Worm (Caenorhabditis elegans) whole organism, L1 larva: ENCODE data around the gene C05B5.2.

Experiments used
- C16A3.4 ChIP-seq: fragments of 150-350 bp; optimal IDR thresholded peaks from 2 replicates; lab custom pipeline; 2014; ENCODE audit warnings: missing biosample characterization, missing genetic modification characterization
- C34B4.2 ChIP-seq: sonication (generic microtip); optimal IDR thresholded peaks from 2 replicates; lab custom pipeline; 2017; ENCODE audit warnings: mild to moderate bottlenecking, missing genetic modification characterization, missing compliant biosample characterization
- Y116A8C.19 ChIP-seq: sonication (generic microtip); optimal IDR thresholded peaks from 2 replicates; lab custom pipeline; 2016; ENCODE audit warnings: missing compliant biosample characterization, missing genetic modification characterization, borderline replicate concordance
- aly-2 ChIP-seq: fragments of 150-350 bp; optimal IDR thresholded peaks from 2 replicates; lab custom pipeline; 2014; ENCODE audit warnings: missing biosample characterization, missing genetic modification characterization
- ama-1 ChIP-seq: fragments of 150-350 bp; optimal IDR thresholded peaks from 2 replicates; lab custom pipeline; 2014
- ceh-63 ChIP-seq: fragments of 200-800 bp; sonication (Bioruptor generic); optimal IDR thresholded peaks from 2 replicates; lab custom pipeline; 2018; ENCODE audit warnings: mild to moderate bottlenecking, missing genetic modification characterization, missing compliant biosample characterization
- ceh-8 ChIP-seq: fragments of 200-800 bp; sonication (Bioruptor generic); optimal IDR thresholded peaks from 2 replicates; lab custom pipeline; 2018; ENCODE audit warnings: mild to moderate bottlenecking, missing genetic modification characterization, moderate library complexity, missing compliant biosample characterization
- ceh-88 ChIP-seq: fragments of 200-800 bp; sonication (Bioruptor generic); IDR thresholded peaks from 2 replicates; pipeline ENCODE4 v1.3.6; 2022; ENCODE audit warnings: missing genetic modification characterization, missing compliant biosample characterization
- ces-1 ChIP-seq: fragments of 150-350 bp; optimal IDR thresholded peaks from 2 replicates; lab custom pipeline; 2014; ENCODE audit warnings: missing biosample characterization, missing genetic modification reagents, missing genetic modification characterization
- efl-1 ChIP-seq, 4 experiments: fragments of 150-350 bp; optimal IDR thresholded peaks in 3 of 4; peaks in 1 of 4; 1 replicate in 1 of 4; 2 replicates in 3 of 4; lab custom pipeline; 2014; ENCODE audit warnings: missing biosample characterization in 2 of 4, missing genetic modification characterization in 2 of 4, missing genetic modification reagents in 2 of 4
- efl-3 ChIP-seq: fragments of 200-800 bp; sonication (Bioruptor generic); optimal IDR thresholded peaks from 2 replicates; lab custom pipeline; 2018; ENCODE audit warnings: mild to moderate bottlenecking, missing genetic modification characterization, missing compliant biosample characterization
- elt-3 ChIP-seq, 6 experiments: fragments of 150-350 bp in 1 of 6; sonication (generic microtip); optimal IDR thresholded peaks; 2 replicates each; lab custom pipeline; 2017 to 2018; ENCODE audit warnings: missing biosample characterization in 6 of 6, missing genetic modification characterization in 6 of 6, inconsistent platforms in 1 of 6
- fkh-10 ChIP-seq: sonication (generic microtip); optimal IDR thresholded peaks from 2 replicates; lab custom pipeline; 2017; ENCODE audit warnings: missing biosample characterization, missing genetic modification reagents, missing genetic modification characterization
- fkh-4 ChIP-seq: sonication (generic microtip); optimal IDR thresholded peaks from 2 replicates; lab custom pipeline; 2016; ENCODE audit warnings: missing compliant biosample characterization, missing genetic modification characterization, borderline replicate concordance
- fkh-8 ChIP-seq: sonication (generic microtip); optimal IDR thresholded peaks from 2 replicates; lab custom pipeline; 2016; ENCODE audit warnings: mild to moderate bottlenecking, missing genetic modification characterization, missing compliant biosample characterization
- fos-1 ChIP-seq: fragments of 150-350 bp; optimal IDR thresholded peaks from 2 replicates; lab custom pipeline; 2014; ENCODE audit warnings: missing biosample characterization, missing genetic modification characterization
- isw-1 ChIP-seq: fragments of 200-800 bp; sonication (Bioruptor generic); IDR thresholded peaks from 2 replicates; pipeline ENCODE4 v1.3.6; 2022; ENCODE audit warnings: missing genetic modification characterization, missing compliant biosample characterization
- lin-13 ChIP-seq: fragments of 150-350 bp; optimal IDR thresholded peaks from 2 replicates; lab custom pipeline; 2014; ENCODE audit warnings: missing biosample characterization, missing genetic modification reagents, missing genetic modification characterization
- lin-35 ChIP-seq, 2 experiments: fragments of 150-350 bp; optimal IDR thresholded peaks; 2 replicates each; lab custom pipeline; 2014; ENCODE audit warnings: missing biosample characterization in 2 of 2, missing genetic modification characterization in 2 of 2, missing genetic modification reagents in 2 of 2
- lin-39 ChIP-seq: fragments of 150-350 bp; optimal IDR thresholded peaks from 2 replicates; lab custom pipeline; 2014; ENCODE audit warnings: missing biosample characterization, missing genetic modification reagents, missing genetic modification characterization
- lir-3 ChIP-seq: sonication (generic microtip); optimal IDR thresholded peaks from 2 replicates; lab custom pipeline; 2016; ENCODE audit warnings: mild to moderate bottlenecking, missing genetic modification characterization, moderate library complexity, missing compliant biosample characterization; ENCODE audit not compliant: poor library complexity
- lsy-2 ChIP-seq, 2 experiments: fragments of 150-350 bp; optimal IDR thresholded peaks; 2 replicates each; lab custom pipeline; 2014; ENCODE audit warnings: missing biosample characterization in 2 of 2, missing genetic modification characterization in 2 of 2
- mab-9 ChIP-seq: fragments of 200-800 bp; sonication (Bioruptor generic); IDR thresholded peaks from 2 replicates; pipeline ENCODE4 v1.3.6; 2022; ENCODE audit warnings: missing genetic modification reagents, missing genetic modification characterization, missing compliant biosample characterization
- mdl-1 ChIP-seq, 2 experiments: fragments of 150-350 bp; optimal IDR thresholded peaks; 2 replicates each; lab custom pipeline; 2014 to 2017; ENCODE audit warnings: missing biosample characterization in 2 of 2, missing genetic modification characterization in 2 of 2, inconsistent platforms in 1 of 2
- mef-2 ChIP-seq: fragments of 150-350 bp; optimal IDR thresholded peaks from 2 replicates; lab custom pipeline; 2014; ENCODE audit warnings: missing biosample characterization, missing genetic modification characterization
- nhr-47 ChIP-seq: sonication (generic microtip); optimal IDR thresholded peaks from 2 replicates; lab custom pipeline; 2016; ENCODE audit warnings: mild to moderate bottlenecking, missing genetic modification characterization, moderate library complexity, missing compliant biosample characterization
- nhr-76 ChIP-seq: sonication (generic microtip); optimal IDR thresholded peaks from 2 replicates; lab custom pipeline; 2017; ENCODE audit warnings: missing biosample characterization, missing genetic modification characterization
- nhr-90 ChIP-seq: sonication (generic microtip); optimal IDR thresholded peaks from 2 replicates; lab custom pipeline; 2016; ENCODE audit warnings: mild to moderate bottlenecking, missing genetic modification characterization, missing compliant biosample characterization; ENCODE audit not compliant: poor library complexity
- skn-1 ChIP-seq: fragments of 150-350 bp; optimal IDR thresholded peaks from 2 replicates; lab custom pipeline; 2014; ENCODE audit warnings: missing biosample characterization, missing genetic modification characterization
- sptf-1 ChIP-seq: fragments of 150-350 bp; optimal IDR thresholded peaks from 2 replicates; lab custom pipeline; 2014; ENCODE audit warnings: missing biosample characterization, missing genetic modification characterization
- swsn-7 ChIP-seq: sonication (generic microtip); optimal IDR thresholded peaks from 2 replicates; lab custom pipeline; 2016; ENCODE audit warnings: missing genetic modification characterization, missing compliant biosample characterization
- tbx-2 ChIP-seq: sonication (generic microtip); optimal IDR thresholded peaks from 2 replicates; lab custom pipeline; 2016; ENCODE audit warnings: missing genetic modification characterization, missing compliant biosample characterization
- tlp-1 ChIP-seq: fragments of 150-350 bp; optimal IDR thresholded peaks from 2 replicates; lab custom pipeline; 2014; ENCODE audit warnings: missing biosample characterization, missing genetic modification characterization
- zag-1 ChIP-seq: fragments of 150-350 bp; optimal IDR thresholded peaks from 2 replicates; lab custom pipeline; 2014; ENCODE audit warnings: missing biosample characterization, missing genetic modification characterization
- zip-4 ChIP-seq: fragments of 200-800 bp; sonication (Bioruptor generic); optimal IDR thresholded peaks from 2 replicates; lab custom pipeline; 2018; ENCODE audit warnings: mild to moderate bottlenecking, missing genetic modification characterization, moderate library complexity, missing compliant biosample characterization
- ztf-11 ChIP-seq, 2 experiments: sonication (generic microtip); optimal IDR thresholded peaks; 2 replicates each; lab custom pipeline; 2016 to 2017; ENCODE audit warnings: missing genetic modification characterization in 2 of 2, missing biosample characterization in 1 of 2, missing compliant biosample characterization in 1 of 2

Gene C05B5.2

ce11 chrIII:10033881-10034280, 33.6 kb upstream of the C05B5.2 start, which contains the start of gene M04D8.8:
Gene M04D8.8, plus strand, starts transcription at chrIII:10034181.
- TF ChIP-seq nhr-47 (tag; lab: Kevin White, UChicago) (no peak), ztf-11 (tag; optimal IDR thresholded peaks at IDR 0.05; lab: Kevin White, UChicago) (no peak), nhr-90 (tag; lab: Kevin White, UChicago) (no peak), lsy-2 (tag; optimal IDR thresholded peaks at IDR 0.05; lab: Kevin White, UChicago) (no peak), mdl-1 (tag; optimal IDR thresholded peaks at IDR 0.05; lab: Kevin White, UChicago) (no peak), fkh-4 (tag; lab: Kevin White, UChicago) (no peak), isw-1 (GFP tag; lab: Robert Waterston, UW) (no peak), ces-1 (GFP tag; lab: Kevin White, UChicago) (no peak), nhr-76 (no peak), zag-1 (tag; lab: Kevin White, UChicago) (no peak), ceh-63 (GFP tag; lab: Kevin White, UChicago) (no peak), C34B4.2 (no peak), elt-3 (tag; optimal IDR thresholded peaks at IDR 0.05; lab: Kevin White, UChicago) (no peak)

ce11 chrIII:10033213-10033612, 32.9 kb upstream of the C05B5.2 start, which contains the start of gene M04D8.5:
Gene M04D8.5, minus strand, starts transcription at chrIII:10033313.
- TF ChIP-seq zip-4 (GFP tag; lab: Kevin White, UChicago), result no peak
- no peak for TF ChIP-seq efl-1 (optimal IDR thresholded peaks at IDR 0.05; lab: Kevin White, UChicago)
- no peak for TF ChIP-seq efl-1 (GFP tag; optimal IDR thresholded peaks at IDR 0.05 in 1 of 2; lab: Kevin White, UChicago)
- TF ChIP-seq lin-39 (tag; lab: Kevin White, UChicago), result no peak
- no peak for TF ChIP-seq fos-1 (tag; lab: Kevin White, UChicago)
- no peak for TF ChIP-seq mdl-1 (tag; optimal IDR thresholded peaks at IDR 0.05; lab: Kevin White, UChicago)

ce11 chrIII:10030549-10030948, 30.2 kb upstream of the C05B5.2 start, which contains the start of gene M04D8.4:
Gene M04D8.4, minus strand, starts transcription at chrIII:10030649.
- TF ChIP-seq skn-1 (tag; lab: Kevin White, UChicago) (no peak), ceh-8 (GFP tag; lab: Kevin White, UChicago) (peak; percentile 60), lin-35 (GFP tag; optimal IDR thresholded peaks at IDR 0.05; lab: Kevin White, UChicago) (no peak), ztf-11 (tag; optimal IDR thresholded peaks at IDR 0.05; lab: Kevin White, UChicago) (no peak), C16A3.4 (tag; lab: Kevin White, UChicago) (no peak)

ce11 chrIII:10027947-10028346, 27.6 kb upstream of the C05B5.2 start, which contains the start of gene ins-23:
Gene ins-23, plus strand, starts transcription at chrIII:10028247.
- no peak for TF ChIP-seq nhr-90 (tag; lab: Kevin White, UChicago)

- TF ChIP-seq ceh-88 (GFP tag; lab: Robert Waterston, UW) (no peak), sptf-1 (tag; lab: Kevin White, UChicago) (no peak), lin-13 (GFP tag; lab: Kevin White, UChicago) (no peak), tbx-2 (tag; lab: Kevin White, UChicago) (no peak)
These were observed 25.7 kb upstream of the C05B5.2 start, which contains the start of gene ins-22 for ce11 chrIII:10025989-10026388. Gene ins-22, plus strand, starts transcription at chrIII:10026289.

- TF ChIP-seq ceh-8 (GFP tag; lab: Kevin White, UChicago), result no peak
- TF ChIP-seq nhr-76, result no peak
- no peak for TF ChIP-seq ama-1 (lab: Kevin White, UChicago)
- no peak for TF ChIP-seq efl-3 (GFP tag; lab: Kevin White, UChicago)
- no peak for TF ChIP-seq aly-2 (tag; lab: Kevin White, UChicago)
- no peak for TF ChIP-seq fkh-8 (tag; lab: Kevin White, UChicago)
- TF ChIP-seq tlp-1 (tag; lab: Kevin White, UChicago), result no peak
- TF ChIP-seq fkh-10 (GFP tag; lab: Kevin White, UChicago), result no peak
- no peak for TF ChIP-seq Y116A8C.19 (tag; lab: Kevin White, UChicago)
- TF ChIP-seq swsn-7, result no peak
- no peak for TF ChIP-seq mef-2
- TF ChIP-seq mab-9 (GFP tag; lab: Robert Waterston, UW), result no peak
- TF ChIP-seq lir-3 (tag; lab: Kevin White, UChicago), result no peak
- no peak for TF ChIP-seq lsy-2 (tag; optimal IDR thresholded peaks at IDR 0.05; lab: Kevin White, UChicago)
- TF ChIP-seq nhr-90 (tag; lab: Kevin White, UChicago), result no peak
These were observed 23.1 kb upstream of the C05B5.2 start, which contains the start of gene ins-21 for ce11 chrIII:10023452-10023851. Gene ins-21, plus strand, starts transcription at chrIII:10023752.
